Fruit fly (Drosophila melanogaster): ENCODE measurements around the gene CG14340.

DNA sequence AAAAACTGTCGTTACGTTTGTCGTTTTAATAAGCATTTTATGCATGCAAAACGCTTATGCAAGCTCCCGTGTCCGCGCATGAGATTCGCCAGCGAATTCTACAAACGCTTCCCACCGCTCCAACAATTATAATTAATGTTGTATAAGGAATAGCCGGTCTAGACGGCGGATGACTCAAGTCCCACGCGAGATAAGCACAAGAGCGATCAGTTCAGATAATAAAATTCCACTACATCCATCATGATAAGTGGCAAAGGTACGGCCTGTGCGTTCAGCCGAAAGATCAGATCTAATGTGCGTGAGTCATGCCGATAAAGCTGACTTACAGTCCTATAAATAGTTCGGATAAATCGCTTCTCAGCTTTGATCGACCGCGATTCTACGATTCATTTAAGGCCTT lies 13.8 kb downstream of the CG14340 start:
- TF ChIP-seq Sin3A (optimal IDR thresholded peaks at IDR 0.05) (no peak), psq (optimal IDR thresholded peaks at IDR 0.05) (no peak), ttk (optimal IDR thresholded peaks at IDR 0.05) (no peak), insv (optimal IDR thresholded peaks at IDR 0.05) (no peak), h (optimal IDR thresholded peaks at IDR 0.05) (no peak), Myc (optimal IDR thresholded peaks at IDR 0.05) (no peak)

Data from Kc167 (cell line).